Fruit fly (Drosophila melanogaster) whole organism, embryonic: ENCODE results near the gene CG16903.

ENCODE experiments used
- Antp ChIP-seq: fragments of 200-800 bp; sonication (Bioruptor generic); optimal IDR thresholded peaks from 3 replicates; lab custom pipeline; 2016; ENCODE audit warnings: missing biosample characterization, missing genetic modification characterization
- Bteb2 ChIP-seq: fragments of 200-800 bp; sonication (Bioruptor generic); optimal IDR thresholded peaks from 2 replicates; lab custom pipeline; 2016; ENCODE audit warnings: missing biosample characterization, missing genetic modification characterization
- CG10209 ChIP-seq: fragments of 200-800 bp; sonication (Bioruptor generic); optimal IDR thresholded peaks from 3 replicates; lab custom pipeline; 2017; ENCODE audit warnings: missing biosample characterization, mild to moderate bottlenecking, missing genetic modification characterization, missing genetic modification reagents
- CG10565 ChIP-seq: fragments of 200-800 bp; sonication (Bioruptor generic); optimal IDR thresholded peaks from 3 replicates; lab custom pipeline; 2016; ENCODE audit warnings: missing biosample characterization, mild to moderate bottlenecking, missing genetic modification characterization
- CG11085 ChIP-seq: fragments of 200-800 bp; sonication (Bioruptor generic); IDR thresholded peaks from 2 replicates; pipeline ENCODE4 v1.3.6; 2022; ENCODE audit warnings: missing biosample characterization, missing genetic modification characterization
- CG12155 ChIP-seq: fragments of 200-800 bp; sonication (Bioruptor generic); optimal IDR thresholded peaks from 3 replicates; lab custom pipeline; 2016; ENCODE audit warnings: missing biosample characterization, missing genetic modification characterization
- CG13123 ChIP-seq: fragments of 200-800 bp; sonication (Bioruptor generic); optimal IDR thresholded peaks from 2 replicates; lab custom pipeline; 2016; ENCODE audit warnings: missing biosample characterization, missing genetic modification characterization
- CG14050 ChIP-seq: fragments of 200-800 bp; sonication (Bioruptor generic); IDR thresholded peaks from 3 replicates; pipeline ENCODE4 v1.3.6; 2022; ENCODE audit warnings: missing biosample characterization, missing genetic modification characterization
- CG15601 ChIP-seq: fragments of 200-800 bp; sonication (Bioruptor generic); optimal IDR thresholded peaks from 3 replicates; lab custom pipeline; 2019; ENCODE audit warnings: missing biosample characterization, mild to moderate bottlenecking, missing genetic modification characterization, moderate library complexity
- CG31224 ChIP-seq: fragments of 200-800 bp; sonication (Bioruptor generic); IDR thresholded peaks from 2 replicates; pipeline ENCODE4 v1.3.6; 2022; ENCODE audit warnings: missing biosample characterization, missing genetic modification characterization
- CG31365 ChIP-seq: fragments of 200-800 bp; sonication (Bioruptor generic); optimal IDR thresholded peaks from 2 replicates; lab custom pipeline; 2018; ENCODE audit warnings: missing biosample characterization, mild to moderate bottlenecking, missing genetic modification characterization
- CG32772 ChIP-seq: fragments of 200-800 bp; sonication (Bioruptor generic); IDR thresholded peaks from 2 replicates; pipeline ENCODE4 v1.3.6; 2022; ENCODE audit warnings: missing biosample characterization, missing genetic modification characterization
- CG34376 ChIP-seq: fragments of 200-800 bp; sonication (Bioruptor generic); optimal IDR thresholded peaks from 2 replicates; lab custom pipeline; 2018; ENCODE audit warnings: missing biosample characterization, mild to moderate bottlenecking, missing genetic modification characterization
- CG4424 ChIP-seq: fragments of 200-800 bp; sonication (Bioruptor generic); optimal IDR thresholded peaks from 3 replicates; lab custom pipeline; 2016; ENCODE audit warnings: missing biosample characterization, missing genetic modification characterization
- CG6683 ChIP-seq: fragments of 200-800 bp; sonication (Bioruptor generic); optimal IDR thresholded peaks from 2 replicates; lab custom pipeline; 2017; ENCODE audit warnings: missing biosample characterization, mild to moderate bottlenecking, missing genetic modification characterization, missing genetic modification reagents
- CG7745 ChIP-seq: fragments of 200-800 bp; sonication (Bioruptor generic); optimal IDR thresholded peaks from 2 replicates; lab custom pipeline; 2018; ENCODE audit warnings: missing biosample characterization, mild to moderate bottlenecking, missing genetic modification characterization, moderate library complexity
- CG7963 ChIP-seq: fragments of 200-800 bp; sonication (Bioruptor generic); IDR thresholded peaks from 3 replicates; pipeline ENCODE4 v1.3.6; 2022; ENCODE audit warnings: missing biosample characterization, missing genetic modification characterization; ENCODE audit not compliant: partially characterized antibody
- CG7987 ChIP-seq: fragments of 200-800 bp; sonication (Bioruptor generic); optimal IDR thresholded peaks from 2 replicates; lab custom pipeline; 2018; ENCODE audit warnings: missing biosample characterization, mild to moderate bottlenecking, missing genetic modification characterization, moderate library complexity
- Dad ChIP-seq: fragments of 200-800 bp; sonication (Bioruptor generic); optimal IDR thresholded peaks from 3 replicates; lab custom pipeline; 2016; ENCODE audit warnings: missing biosample characterization, missing genetic modification characterization
- Dip2 ChIP-seq: fragments of 200-800 bp; sonication (Bioruptor generic); IDR thresholded peaks from 2 replicates; pipeline ENCODE4 v1.3.6; 2022; ENCODE audit warnings: missing biosample characterization, missing genetic modification characterization
- Dip3 ChIP-seq: fragments of 200-800 bp; sonication (Bioruptor generic); optimal IDR thresholded peaks from 3 replicates; lab custom pipeline; 2016; ENCODE audit warnings: missing biosample characterization, missing genetic modification characterization
- ERR ChIP-seq: fragments of 200-800 bp; sonication (Bioruptor generic); optimal IDR thresholded peaks from 2 replicates; lab custom pipeline; 2016; ENCODE audit warnings: missing biosample characterization, missing genetic modification characterization
- HHEX ChIP-seq: fragments of 200-800 bp; sonication (Bioruptor generic); optimal IDR thresholded peaks from 3 replicates; lab custom pipeline; 2017; ENCODE audit warnings: missing biosample characterization, mild to moderate bottlenecking, missing genetic modification characterization, missing genetic modification reagents
- HmgD ChIP-seq: fragments of 200-800 bp; sonication (Bioruptor generic); optimal IDR thresholded peaks from 3 replicates; lab custom pipeline; 2016; ENCODE audit warnings: missing biosample characterization, missing genetic modification characterization
- Hmr ChIP-seq: fragments of 200-800 bp; sonication (Bioruptor generic); optimal IDR thresholded peaks from 3 replicates; lab custom pipeline; 2017; ENCODE audit warnings: mild to moderate bottlenecking, missing biosample characterization, missing genetic modification reagents, missing genetic modification characterization
- NFAT ChIP-seq: fragments of 200-800 bp; sonication (Bioruptor generic); IDR thresholded peaks from 2 replicates; pipeline ENCODE4 v1.3.6; 2022; ENCODE audit warnings: missing biosample characterization, missing genetic modification characterization
- NK7.1 ChIP-seq: fragments of 200-800 bp; sonication (Bioruptor generic); optimal IDR thresholded peaks from 3 replicates; lab custom pipeline; 2016; ENCODE audit warnings: missing biosample characterization, missing genetic modification characterization
- Nf-YB ChIP-seq: fragments of 200-800 bp; sonication (Bioruptor generic); optimal IDR thresholded peaks from 3 replicates; lab custom pipeline; 2019; ENCODE audit warnings: missing biosample characterization, mild to moderate bottlenecking, missing genetic modification characterization, moderate library complexity
- Oaz ChIP-seq: fragments of 200-800 bp; sonication (Bioruptor generic); IDR thresholded peaks from 2 replicates; pipeline ENCODE4 v1.3.6; 2022; ENCODE audit warnings: missing biosample characterization, missing genetic modification characterization
- PHDP ChIP-seq: fragments of 200-800 bp; sonication (Bioruptor generic); optimal IDR thresholded peaks from 3 replicates; lab custom pipeline; 2018; ENCODE audit warnings: missing biosample characterization, mild to moderate bottlenecking, missing genetic modification characterization, moderate library complexity
- Poxn ChIP-seq: fragments of 200-800 bp; sonication (Bioruptor generic); IDR thresholded peaks from 2 replicates; pipeline ENCODE4 v1.3.6; 2022; ENCODE audit warnings: missing biosample characterization, missing genetic modification characterization
- Sox102F ChIP-seq: fragments of 200-800 bp; sonication (Bioruptor generic); optimal IDR thresholded peaks from 2 replicates; lab custom pipeline; 2018; ENCODE audit warnings: missing biosample characterization, mild to moderate bottlenecking, missing genetic modification characterization, moderate library complexity
- Ssrp ChIP-seq: fragments of 200-800 bp; sonication (Bioruptor generic); optimal IDR thresholded peaks from 2 replicates; lab custom pipeline; 2018; ENCODE audit warnings: missing biosample characterization, mild to moderate bottlenecking, missing genetic modification characterization, moderate library complexity
- amos ChIP-seq: fragments of 200-800 bp; sonication (Bioruptor generic); IDR thresholded peaks from 2 replicates; pipeline ENCODE4 v1.3.6; 2022; ENCODE audit warnings: missing biosample characterization, missing genetic modification characterization; ENCODE audit not compliant: partially characterized antibody
- bigmax ChIP-seq: fragments of 200-800 bp; sonication (Bioruptor generic); optimal IDR thresholded peaks from 2 replicates; lab custom pipeline; 2018; ENCODE audit warnings: missing biosample characterization, mild to moderate bottlenecking, missing genetic modification characterization
- chif ChIP-seq, 2 experiments: fragments of 200-800 bp; sonication (Bioruptor generic); optimal IDR thresholded peaks; 3 replicates each; lab custom pipeline; 2016; ENCODE audit warnings: missing biosample characterization in 2 of 2, missing genetic modification characterization in 2 of 2
- emc ChIP-seq: fragments of 200-800 bp; sonication (Bioruptor generic); optimal IDR thresholded peaks from 2 replicates; lab custom pipeline; 2016; ENCODE audit warnings: missing biosample characterization, missing genetic modification characterization
- ewg ChIP-seq: fragments of 200-800 bp; sonication (Bioruptor generic); optimal IDR thresholded peaks from 3 replicates; lab custom pipeline; 2017; ENCODE audit warnings: mild to moderate bottlenecking, missing biosample characterization, missing genetic modification reagents, missing genetic modification characterization
- gt ChIP-seq: fragments of 200-800 bp; sonication (Bioruptor generic); IDR thresholded peaks from 2 replicates; pipeline ENCODE4 v1.3.6; 2022; ENCODE audit warnings: missing biosample characterization, missing genetic modification characterization
- hth ChIP-seq: fragments of >200 bp; optimal IDR thresholded peaks from 2 replicates; lab custom pipeline; 2017; ENCODE audit warnings: inconsistent platforms
- lmd ChIP-seq: fragments of 200-800 bp; sonication (Bioruptor generic); IDR thresholded peaks from 2 replicates; pipeline ENCODE4 v1.3.6; 2022; ENCODE audit warnings: missing biosample characterization, missing genetic modification characterization
- nerfin-1 ChIP-seq: fragments of 200-800 bp; sonication (Bioruptor generic); optimal IDR thresholded peaks from 3 replicates; lab custom pipeline; 2019; ENCODE audit warnings: missing biosample characterization, mild to moderate bottlenecking, missing genetic modification characterization, moderate library complexity
- sens-2 ChIP-seq: fragments of 200-800 bp; sonication (Bioruptor generic); IDR thresholded peaks from 2 replicates; pipeline ENCODE4 v1.3.6; 2022; ENCODE audit warnings: missing biosample characterization, missing genetic modification characterization
- ssp ChIP-seq: fragments of 200-800 bp; sonication (Bioruptor generic); IDR thresholded peaks from 2 replicates; pipeline ENCODE4 v1.3.6; 2022; ENCODE audit warnings: missing biosample characterization, missing genetic modification characterization
- sug ChIP-seq: fragments of 200-800 bp; optimal IDR thresholded peaks from 2 replicates; lab custom pipeline; 2019; ENCODE audit warnings: missing biosample characterization, mild to moderate bottlenecking, missing genetic modification characterization, moderate library complexity
- tll ChIP-seq, 2 experiments: fragments of 200-800 bp in 1 of 2; fragments of >200 bp in 1 of 2; sonication (Bioruptor generic) in 1 of 2; optimal IDR thresholded peaks; 2 replicates each; lab custom pipeline; 2017 to 2019; ENCODE audit warnings: missing biosample characterization in 2 of 2, missing genetic modification characterization in 2 of 2, mild to moderate bottlenecking in 1 of 2, moderate library complexity in 1 of 2
- trh ChIP-seq: fragments of 200-800 bp; sonication (Bioruptor generic); optimal IDR thresholded peaks from 2 replicates; lab custom pipeline; 2016; ENCODE audit warnings: missing biosample characterization, missing genetic modification characterization
- usp ChIP-seq: fragments of >200 bp; optimal IDR thresholded peaks from 2 replicates; lab custom pipeline; 2017; ENCODE audit warnings: missing biosample characterization, missing genetic modification characterization
- zen ChIP-seq: fragments of 200-800 bp; sonication (Bioruptor generic); optimal IDR thresholded peaks from 3 replicates; lab custom pipeline; 2018; ENCODE audit warnings: missing biosample characterization, mild to moderate bottlenecking, missing genetic modification characterization, moderate library complexity
- zfh1 ChIP-seq: fragments of 200-800 bp; sonication (Bioruptor generic); IDR thresholded peaks from 3 replicates; pipeline ENCODE4 v1.3.6; 2022; ENCODE audit warnings: missing biosample characterization, missing genetic modification characterization

CG16903 gene

dm6 chrX:2041312-2041918, 38.8 kb downstream of the CG16903 start, which contains the start of gene CG4313 (continued):
- TF ChIP-seq Sox102F (GFP tag; lab: Kevin White, UChicago) = peak; percentile 63
- TF ChIP-seq CG13123 (GFP tag; lab: Kevin White, UChicago) = no peak
- TF ChIP-seq HmgD (GFP tag; lab: Kevin White, UChicago) = no peak
- TF ChIP-seq gt = 0 out of 2 replicates have a peak, but pooled peaks have one; percentile 54
- TF ChIP-seq nerfin-1 (tag; lab: Kevin White, UChicago) = peak; percentile 45
- peak; percentile 83 for TF ChIP-seq amos
- TF ChIP-seq Antp (GFP tag; lab: Kevin White, UChicago) = peak; percentile 75
- no peak for TF ChIP-seq trh
- no peak for TF ChIP-seq hth (lab: Kevin White, UChicago)
- peak; percentile 68 for TF ChIP-seq ewg
- peak; percentile 67 for TF ChIP-seq CG10209
- peak; percentile 50; the same call in 1 of the 2 replicates for TF ChIP-seq NFAT (GFP tag; lab: Robert Waterston, UW)
- peak; percentile 78 for TF ChIP-seq CG4424
- TF ChIP-seq lmd (GFP tag; lab: Robert Waterston, UW) = peak; percentile 75; the same call in 1 of the 2 replicates
- peak; percentile 49 for TF ChIP-seq CG15601 (tag; lab: Kevin White, UChicago)
- TF ChIP-seq sug (tag; lab: Kevin White, UChicago) = peak; percentile 76
- peak; percentile 75 for TF ChIP-seq ssp (GFP tag; lab: Robert Waterston, UW)
- peak; percentile 67 for TF ChIP-seq CG11085 (GFP tag; lab: Robert Waterston, UW)
- peak; percentile 41 for TF ChIP-seq zen (tag; lab: Kevin White, UChicago)
- peak; percentile 70 for TF ChIP-seq Hmr (GFP tag; lab: Kevin White, UChicago)
- TF ChIP-seq CG7963 (GFP tag; lab: Robert Waterston, UW) = peak; percentile 60; the same call in 2 of the 3 replicates
- TF ChIP-seq HHEX (GFP tag; lab: Kevin White, UChicago) = peak; percentile 52
- peak; percentile 26 for TF ChIP-seq NK7.1
- peak; percentile 68 for TF ChIP-seq CG34376 (GFP tag; lab: Kevin White, UChicago)
- TF ChIP-seq sens-2 (GFP tag; lab: Robert Waterston, UW) = no peak
- TF ChIP-seq zfh1 (GFP tag; lab: Robert Waterston, UW) = peak; percentile 54; the same call in 1 of the 3 replicates
- no peak for TF ChIP-seq bigmax (GFP tag; lab: Kevin White, UChicago)
- peak; percentile 71 for TF ChIP-seq CG32772 (GFP tag; lab: Robert Waterston, UW)
- TF ChIP-seq Nf-YB = peak; percentile 36
- TF ChIP-seq Dip3 (GFP tag; lab: Kevin White, UChicago) = peak; percentile 72
- TF ChIP-seq CG10565 (GFP tag; lab: Kevin White, UChicago) = no peak
- TF ChIP-seq CG14050 (GFP tag; lab: Robert Waterston, UW) = no peak
- peak; percentile 60 to 62 for TF ChIP-seq chif (GFP tag; optimal IDR thresholded peaks at IDR 0.05; lab: Kevin White, UChicago)
- peak; percentile 56; the same call in 1 of the 2 replicates for TF ChIP-seq CG31224 (GFP tag; lab: Robert Waterston, UW)
- no peak for TF ChIP-seq usp (GFP tag; lab: Kevin White, UChicago)
- peak; percentile 20 for TF ChIP-seq CG7987 (GFP tag; lab: Kevin White, UChicago)
- peak in 1 of 2 experiments; percentile 34 for TF ChIP-seq tll (GFP tag; optimal IDR thresholded peaks at IDR 0.05; lab: Kevin White, UChicago)
- no peak for TF ChIP-seq CG7745
- TF ChIP-seq Bteb2 = peak; percentile 23
- peak; percentile 53; the same call in 1 of the 2 replicates for TF ChIP-seq Oaz
- peak; percentile 61 for TF ChIP-seq CG12155 (GFP tag; lab: Kevin White, UChicago)
- TF ChIP-seq Dad (GFP tag; lab: Kevin White, UChicago) = peak; percentile 35
- no peak for TF ChIP-seq CG6683 (GFP tag; lab: Kevin White, UChicago)
- TF ChIP-seq emc (GFP tag; lab: Kevin White, UChicago) = peak; percentile 31
- no peak for TF ChIP-seq Dip2 (GFP tag; lab: Robert Waterston, UW)
- peak; percentile 53 for TF ChIP-seq ERR (GFP tag; lab: Kevin White, UChicago)
- TF ChIP-seq Ssrp (tag; lab: Kevin White, UChicago) = peak; percentile 53
- peak; percentile 52 for TF ChIP-seq PHDP (tag; lab: Kevin White, UChicago)
- TF ChIP-seq Poxn (GFP tag; lab: Robert Waterston, UW) = no peak
- no peak for TF ChIP-seq CG31365 (tag; lab: Kevin White, UChicago)
